Fruit fly (Drosophila melanogaster) whole organism, embryonic: ENCODE data around the gene Cpr31A.

Experiments
- CG15514 ChIP-seq: fragments of 200-800 bp; sonication (Bioruptor generic); optimal IDR thresholded peaks from 3 replicates; lab custom pipeline; 2017; ENCODE audit warnings: missing biosample characterization, missing genetic modification characterization, mild to moderate bottlenecking, moderate library complexity, missing genetic modification reagents
- CG16813 ChIP-seq: fragments of 200-800 bp; sonication (Bioruptor generic); IDR thresholded peaks from 3 replicates; pipeline ENCODE4 v1.3.6; 2022; ENCODE audit warnings: missing biosample characterization, missing genetic modification characterization; ENCODE audit not compliant: partially characterized antibody
- CG18476 ChIP-seq: fragments of 200-800 bp; sonication (Bioruptor generic); optimal IDR thresholded peaks from 2 replicates; lab custom pipeline; 2016; ENCODE audit warnings: missing biosample characterization, mild to moderate bottlenecking, missing genetic modification characterization
- CG18599 ChIP-seq: fragments of 200-800 bp; sonication (Bioruptor generic); optimal IDR thresholded peaks from 3 replicates; lab custom pipeline; 2017; ENCODE audit warnings: missing biosample characterization, missing genetic modification characterization, mild to moderate bottlenecking, moderate library complexity, missing genetic modification reagents
- CG5953 ChIP-seq: fragments of 200-800 bp; sonication (Bioruptor generic); IDR thresholded peaks from 2 replicates; pipeline ENCODE4 v1.3.6; 2022; ENCODE audit warnings: missing biosample characterization, missing genetic modification characterization
- Dfd ChIP-seq, 2 experiments: fragments of >200 bp; optimal IDR thresholded peaks; 2 replicates each; lab custom pipeline; 2017; ENCODE audit warnings: missing biosample characterization in 2 of 2, missing genetic modification characterization in 2 of 2
- Xrp1 ChIP-seq: fragments of 200-800 bp; sonication (Bioruptor generic); IDR thresholded peaks from 2 replicates; pipeline ENCODE4 v1.3.6; 2022; ENCODE audit warnings: missing biosample characterization, missing genetic modification characterization
- chn ChIP-seq: fragments of 200-800 bp; sonication (Bioruptor generic); optimal IDR thresholded peaks from 2 replicates; lab custom pipeline; 2016; ENCODE audit warnings: missing biosample characterization, missing genetic modification characterization
- dati ChIP-seq: fragments of 200-800 bp; sonication (Bioruptor generic); IDR thresholded peaks from 2 replicates; pipeline ENCODE4 v1.3.6; 2022; ENCODE audit warnings: missing biosample characterization, missing genetic modification characterization
- fu2 ChIP-seq: fragments of 200-800 bp; sonication (Bioruptor generic); optimal IDR thresholded peaks from 2 replicates; lab custom pipeline; 2016; ENCODE audit warnings: missing biosample characterization, missing genetic modification characterization
- prd ChIP-seq, 3 experiments: fragments of >200 bp in 2 of 3; fragments of 200-800 bp in 1 of 3; sonication (Bioruptor generic) in 1 of 3; optimal IDR thresholded peaks in 2 of 3; IDR thresholded peaks in 1 of 3; 2 replicates in 2 of 3; 3 replicates in 1 of 3; pipeline versions ENCODE4 v1.3.6 to Lab custom; 2017 to 2022; ENCODE audit warnings: missing biosample characterization in 1 of 3, missing genetic modification characterization in 1 of 3
- sqz ChIP-seq: fragments of 200-800 bp; sonication (Bioruptor generic); optimal IDR thresholded peaks from 3 replicates; lab custom pipeline; 2018; ENCODE audit warnings: missing biosample characterization, mild to moderate bottlenecking, missing genetic modification characterization

DNA sequence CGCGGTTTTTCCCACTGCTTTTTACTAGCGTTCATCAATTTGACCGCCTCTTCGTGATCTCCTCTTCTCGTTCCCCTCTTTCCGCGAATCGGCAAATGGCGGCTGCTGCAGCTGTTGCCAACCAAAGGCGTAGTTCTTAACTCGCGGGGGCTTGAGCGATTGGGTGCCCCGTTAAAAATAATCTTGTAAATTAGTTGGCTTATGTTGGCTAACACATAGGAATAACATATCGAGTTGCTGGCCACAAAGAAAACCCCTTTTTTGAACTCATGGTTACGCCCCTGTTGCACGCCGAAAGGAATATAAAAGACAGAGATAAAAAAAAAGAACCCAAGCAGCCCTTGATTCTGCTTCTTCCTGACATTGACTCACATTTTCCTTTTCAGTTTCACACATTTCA lies 3.2 kb downstream of the Cpr31A start:
- TF ChIP-seq Xrp1 (peak; percentile 96), Dfd (GFP tag; optimal IDR thresholded peaks at IDR 0.05; lab: Kevin White, UChicago) (no peak), CG5953 (peak; percentile 71), prd (optimal IDR thresholded peaks at IDR 0.05; lab: Kevin White, UChicago) (no peak), prd (GFP tag; IDR thresholded peaks at IDR 0.05; lab: Robert Waterston, UW) (peak; percentile 93), chn (GFP tag; lab: Kevin White, UChicago) (peak; percentile 80), dati (GFP tag; lab: Robert Waterston, UW) (peak; percentile 77), sqz (GFP tag; lab: Kevin White, UChicago) (peak; percentile 59), CG16813 (GFP tag; lab: Robert Waterston, UW) (no peak), fu2 (GFP tag; lab: Kevin White, UChicago) (peak; percentile 41), CG18599 (GFP tag; lab: Kevin White, UChicago) (peak; percentile 28), CG18476 (GFP tag; lab: Kevin White, UChicago) (peak; percentile 22), CG15514 (GFP tag; lab: Kevin White, UChicago) (no peak)
